Worm (Caenorhabditis elegans): ENCODE results near the gene hil-4.

The hil-4 gene

ce11 chrV:4731154-4731961 is 22.8 kb upstream of the hil-4 start, which contains the start of gene F39G3.3 (continued):
- no peak for TF ChIP-seq ceh-16 (tag; optimal IDR thresholded peaks at IDR 0.05)
- peak; percentile 4 for TF ChIP-seq pqm-1 (tag; optimal IDR thresholded peaks at IDR 0.05)
- TF ChIP-seq daf-12 (tag; optimal IDR thresholded peaks at IDR 0.05): no peak
- no peak for TF ChIP-seq ztf-4 (tag; optimal IDR thresholded peaks at IDR 0.05)
- no peak for TF ChIP-seq elt-3 (tag; optimal IDR thresholded peaks at IDR 0.05)
- no peak for TF ChIP-seq eor-1 (tag; optimal IDR thresholded peaks at IDR 0.05)
- TF ChIP-seq pha-4 (tag; optimal IDR thresholded peaks at IDR 0.05): peak; percentile 77
- TF ChIP-seq R02D3.7 (tag; optimal IDR thresholded peaks at IDR 0.05): no peak
- no peak for TF ChIP-seq jun-1 (tag; optimal IDR thresholded peaks at IDR 0.05)
- TF ChIP-seq ztf-11 (tag; optimal IDR thresholded peaks at IDR 0.05): no peak
- TF ChIP-seq lin-15B (tag; optimal IDR thresholded peaks at IDR 0.05): peak; percentile 11
- no peak for TF ChIP-seq nhr-67 (tag; optimal IDR thresholded peaks at IDR 0.05)
- TF ChIP-seq fos-1 (tag; optimal IDR thresholded peaks at IDR 0.05): no peak
- TF ChIP-seq fkh-10 (GFP tag; optimal IDR thresholded peaks at IDR 0.05): no peak
- peak; percentile 52 for TF ChIP-seq skn-1 (tag; optimal IDR thresholded peaks at IDR 0.05)
- peak; percentile 94 for TF ChIP-seq lin-39 (tag; optimal IDR thresholded peaks at IDR 0.05)
- no peak for TF ChIP-seq fkh-2 (tag; optimal IDR thresholded peaks at IDR 0.05)
- TF ChIP-seq lsy-12 (tag; optimal IDR thresholded peaks at IDR 0.05): no peak
- no peak for TF ChIP-seq zag-1 (tag; optimal IDR thresholded peaks at IDR 0.05)
- TF ChIP-seq ceh-9 (tag; optimal IDR thresholded peaks at IDR 0.05): no peak

- TF ChIP-seq snpc-4 (tag; optimal IDR thresholded peaks at IDR 0.05) (no peak), nhr-67 (tag; optimal IDR thresholded peaks at IDR 0.05) (no peak), lin-39 (tag; optimal IDR thresholded peaks at IDR 0.05) (no peak), skn-1 (tag; optimal IDR thresholded peaks at IDR 0.05) (no peak), sea-2 (GFP tag; optimal IDR thresholded peaks at IDR 0.05) (no peak), elt-3 (tag; optimal IDR thresholded peaks at IDR 0.05) (no peak), ZK546.5 (tag; optimal IDR thresholded peaks at IDR 0.05) (no peak), nhr-23 (tag; optimal IDR thresholded peaks at IDR 0.05) (no peak), nfya-1 (tag; optimal IDR thresholded peaks at IDR 0.05; ENCODE audit: insufficient read depth) (no peak), mdl-1 (tag; optimal IDR thresholded peaks at IDR 0.05) (no peak), ztf-11 (tag; optimal IDR thresholded peaks at IDR 0.05) (no peak), nhr-43 (tag; optimal IDR thresholded peaks at IDR 0.05; ENCODE audit: poor library complexity, severe bottlenecking) (no peak)
These were observed 20.2 kb upstream of the hil-4 start for ce11 chrV:4733952-4734351.

DNA sequence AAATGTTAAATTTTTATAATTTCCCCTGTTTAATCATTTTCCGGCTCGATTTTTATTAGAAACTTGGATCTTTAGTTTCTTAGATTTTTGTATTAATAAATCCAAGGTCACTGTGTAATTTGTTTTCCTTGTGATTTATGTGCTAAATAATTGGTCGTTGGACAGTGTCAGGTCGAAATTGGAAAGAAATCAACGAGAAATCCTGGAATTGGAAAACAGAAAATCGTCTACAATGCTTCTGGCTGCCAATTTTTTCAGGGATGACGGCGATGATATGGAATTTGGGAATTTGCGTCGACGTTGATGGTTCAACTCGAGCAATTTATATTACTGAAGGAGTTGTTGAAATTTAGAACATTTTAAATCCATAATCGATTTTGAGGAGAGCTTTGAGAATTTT is 19.5 kb upstream of the hil-4 start:
- TF ChIP-seq aly-2 (tag; optimal IDR thresholded peaks at IDR 0.05) (no peak), unc-39 (tag; optimal IDR thresholded peaks at IDR 0.05) (no peak), hmg-11 (tag; optimal IDR thresholded peaks at IDR 0.05) (no peak), fkh-2 (tag; optimal IDR thresholded peaks at IDR 0.05) (no peak), fkh-10 (GFP tag; optimal IDR thresholded peaks at IDR 0.05) (no peak), lsy-12 (tag; optimal IDR thresholded peaks at IDR 0.05) (no peak), ceh-9 (tag; optimal IDR thresholded peaks at IDR 0.05) (no peak), R02D3.7 (tag; optimal IDR thresholded peaks at IDR 0.05) (no peak), elt-2 (tag; optimal IDR thresholded peaks at IDR 0.05) (no peak), nhr-67 (tag; optimal IDR thresholded peaks at IDR 0.05) (no peak), ztf-11 (tag; optimal IDR thresholded peaks at IDR 0.05) (no peak), unc-62 (GFP tag; optimal IDR thresholded peaks at IDR 0.05) (no peak), ZK546.5 (tag; optimal IDR thresholded peaks at IDR 0.05) (no peak), lin-15B (tag; optimal IDR thresholded peaks at IDR 0.05) (no peak), egl-5 (tag; optimal IDR thresholded peaks at IDR 0.05) (no peak)

DNA sequence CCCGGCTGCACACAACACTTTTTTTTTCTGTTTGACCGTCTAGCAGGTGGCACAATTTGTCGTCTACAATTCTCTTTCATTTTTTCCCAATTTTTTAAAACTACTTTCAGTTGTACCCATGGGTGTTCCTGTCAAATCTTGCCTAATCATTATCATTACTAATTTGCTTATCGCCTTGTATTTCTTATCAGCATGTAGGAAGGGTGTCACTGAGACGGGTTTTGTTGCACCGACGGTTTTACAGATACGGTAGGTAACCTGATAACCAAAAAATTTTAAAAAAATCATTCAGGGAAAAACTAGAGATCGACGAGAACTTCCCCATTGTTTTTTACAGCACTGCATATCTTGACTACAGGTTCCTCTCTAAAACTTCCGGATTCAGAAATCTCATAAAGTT is 16.4 kb upstream of the hil-4 start, which contains the start of gene F39G3.2:
Gene F39G3.2 (plus strand): TSS at position 105 of the 400 bp plus-strand sequence.
- peak; percentile 50 for TF ChIP-seq pqm-1 (tag; optimal IDR thresholded peaks at IDR 0.05)
- TF ChIP-seq nhr-28 (tag; optimal IDR thresholded peaks at IDR 0.05): no peak
- TF ChIP-seq jun-1 (tag; optimal IDR thresholded peaks at IDR 0.05): peak; percentile 4
- TF ChIP-seq elt-2 (tag; optimal IDR thresholded peaks at IDR 0.05): peak; percentile 90
- TF ChIP-seq ztf-4 (tag; optimal IDR thresholded peaks at IDR 0.05): no peak

Data from whole organism, L3 larva.